Worm (Caenorhabditis elegans) whole organism, dauer: Measurements from ENCODE around the gene T13C2.3.

ENCODE experiments used
- unc-62 ChIP-seq: sonication (generic microtip); optimal IDR thresholded peaks from 2 replicates; lab custom pipeline; 2017; ENCODE audit warnings: missing biosample characterization, missing genetic modification reagents, missing genetic modification characterization

T13C2.3 gene

ce11 chrII:6788672-6789298, at the start of gene T13C2.3:
Gene T13C2.3 (plus strand): TSS chrII:6789248.
- TF ChIP-seq unc-62 (GFP tag; lab: Kevin White, UChicago) = no peak

- TF ChIP-seq unc-62 (GFP tag; lab: Kevin White, UChicago) = no peak
These were observed 47.6 kb upstream of the T13C2.3 start, which contains the start of gene exos-8 for ce11 chrII:6741428-6741827. Gene exos-8 (plus strand): TSS chrII:6741691.

DNA sequence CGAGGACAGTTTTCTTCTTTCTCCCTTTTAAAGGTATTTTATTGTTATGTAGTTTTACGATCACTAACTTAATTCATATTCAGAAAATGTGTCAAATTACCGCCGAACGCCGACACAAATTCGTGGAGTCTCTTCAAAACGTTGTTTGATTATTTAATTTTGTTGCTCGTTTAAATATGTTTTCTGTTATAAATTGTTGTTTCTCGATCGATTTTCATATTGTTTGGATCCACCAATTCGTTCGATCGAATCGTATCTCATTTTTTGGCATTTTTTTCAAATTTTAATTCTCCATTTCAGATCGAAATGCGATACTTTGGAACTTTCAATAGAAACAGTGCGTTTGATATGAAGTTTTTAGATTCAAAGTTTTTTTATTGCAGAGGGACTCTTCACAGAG, 46.4 kb upstream of the T13C2.3 start, which contains the start of gene F41G3.6:
Gene F41G3.6 (plus strand): TSS at position 301 of the 400 bp plus-strand sequence.
- no peak for TF ChIP-seq unc-62 (GFP tag; lab: Kevin White, UChicago)

- TF ChIP-seq unc-62 (GFP tag; lab: Kevin White, UChicago) = no peak
These were observed 44.4 kb upstream of the T13C2.3 start, which contains the start of gene ins-15 for ce11 chrII:6744648-6745047. Gene ins-15 (minus strand): TSS chrII:6744748.

DNA sequence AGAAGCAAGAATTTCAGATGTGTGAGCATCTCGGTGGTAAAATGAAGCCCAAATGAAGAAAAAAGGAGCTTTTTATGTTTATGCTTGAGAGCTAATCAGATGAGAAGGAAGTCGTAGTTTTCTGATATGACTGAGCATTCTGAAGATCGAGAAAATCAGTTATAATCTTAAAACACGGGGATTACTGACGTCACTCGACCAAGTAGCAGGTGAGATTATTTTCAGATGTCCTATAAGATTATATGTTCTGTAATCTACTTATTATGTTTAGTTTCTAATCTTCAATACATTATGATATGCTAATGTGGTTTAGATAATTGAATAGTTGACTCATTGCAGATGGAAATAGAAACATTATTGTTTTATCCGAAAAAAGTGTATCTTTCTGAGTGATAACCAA, 43.3 kb upstream of the T13C2.3 start, which contains the start of gene ins-14:
Gene ins-14 (minus strand): TSS at position 32 of the 400 bp plus-strand sequence.
- TF ChIP-seq unc-62 (GFP tag; lab: Kevin White, UChicago) = no peak

DNA sequence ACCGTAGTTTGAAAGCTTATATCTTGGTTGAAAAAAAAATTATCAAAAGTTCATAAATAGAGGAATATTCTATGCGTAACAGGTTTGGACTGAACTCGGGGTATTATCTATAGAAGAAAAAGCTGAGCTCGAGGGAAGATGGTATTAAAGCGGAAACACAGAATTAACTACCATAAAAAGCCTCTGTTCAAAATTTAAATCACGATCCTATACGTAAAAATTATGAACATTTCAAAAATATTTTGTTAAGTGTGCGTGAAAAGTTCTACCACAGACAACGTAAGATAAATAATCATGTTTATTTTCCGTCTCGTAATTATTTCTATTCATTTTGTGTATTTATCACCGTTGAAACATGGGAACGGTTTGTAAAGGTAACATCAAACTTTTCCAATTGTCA, 42.6 kb upstream of the T13C2.3 start, which contains the start of gene F41G3.5:
Gene F41G3.5 (plus strand): TSS at position 301 of the 400 bp plus-strand sequence.
- TF ChIP-seq unc-62 (GFP tag; lab: Kevin White, UChicago) = no peak

DNA sequence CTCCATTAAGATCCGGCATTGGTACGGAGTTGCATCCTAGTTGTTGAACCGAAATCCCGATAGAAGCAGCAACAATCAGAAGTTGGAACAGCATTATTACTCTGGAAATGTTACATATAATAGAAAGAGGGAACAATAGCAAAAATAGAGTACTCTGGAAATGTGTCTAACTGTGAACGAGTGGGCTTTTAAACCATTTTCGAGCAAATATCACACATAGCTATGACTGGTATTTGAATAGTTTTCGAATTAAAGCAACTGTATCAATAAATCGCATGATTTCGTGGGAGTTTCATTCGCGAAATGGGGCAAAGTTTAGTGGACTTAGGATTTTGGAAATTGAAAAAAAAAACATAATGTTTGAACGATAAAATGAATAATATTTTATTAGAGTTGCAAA, 39.6 kb upstream of the T13C2.3 start, which contains the start of gene F41G3.10:
Gene F41G3.10 (minus strand): TSS at position 101 of the 400 bp plus-strand sequence.
- TF ChIP-seq unc-62 (GFP tag; lab: Kevin White, UChicago) = no peak

DNA sequence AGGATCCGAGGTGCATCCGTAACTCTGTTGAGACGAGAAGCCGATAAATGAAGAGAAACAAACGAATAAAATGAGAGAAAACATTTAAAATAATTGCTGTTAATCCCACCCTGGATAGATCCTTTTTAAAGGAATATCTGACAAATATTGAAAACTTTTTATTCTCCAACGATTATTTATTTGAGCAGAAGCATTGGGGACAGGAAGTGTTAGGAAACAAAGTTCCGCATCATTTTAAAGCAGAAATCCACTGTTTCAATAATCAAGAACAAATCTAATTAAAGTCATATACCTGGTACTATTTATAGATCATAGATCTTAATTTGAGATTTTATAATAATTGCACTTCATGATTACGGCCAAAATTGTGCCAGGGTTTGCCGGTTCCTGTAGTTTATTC, 38.1 kb upstream of the T13C2.3 start, which contains the start of gene F41G3.20:
Gene F41G3.20 (minus strand): TSS at position 101 of the 400 bp plus-strand sequence.
- no peak for TF ChIP-seq unc-62 (GFP tag; lab: Kevin White, UChicago)

ce11 chrII:6752027-6752426, 37.0 kb upstream of the T13C2.3 start, which contains the start of gene F41G3.19:
Gene F41G3.19 (minus strand): TSS chrII:6752127.
- TF ChIP-seq unc-62 (GFP tag; lab: Kevin White, UChicago) = no peak

- TF ChIP-seq unc-62 (GFP tag; lab: Kevin White, UChicago) = no peak
These were observed 36.2 kb upstream of the T13C2.3 start, which contains the start of gene F41G3.21 for ce11 chrII:6752850-6753249. Gene F41G3.21 (minus strand): TSS chrII:6752950.

DNA sequence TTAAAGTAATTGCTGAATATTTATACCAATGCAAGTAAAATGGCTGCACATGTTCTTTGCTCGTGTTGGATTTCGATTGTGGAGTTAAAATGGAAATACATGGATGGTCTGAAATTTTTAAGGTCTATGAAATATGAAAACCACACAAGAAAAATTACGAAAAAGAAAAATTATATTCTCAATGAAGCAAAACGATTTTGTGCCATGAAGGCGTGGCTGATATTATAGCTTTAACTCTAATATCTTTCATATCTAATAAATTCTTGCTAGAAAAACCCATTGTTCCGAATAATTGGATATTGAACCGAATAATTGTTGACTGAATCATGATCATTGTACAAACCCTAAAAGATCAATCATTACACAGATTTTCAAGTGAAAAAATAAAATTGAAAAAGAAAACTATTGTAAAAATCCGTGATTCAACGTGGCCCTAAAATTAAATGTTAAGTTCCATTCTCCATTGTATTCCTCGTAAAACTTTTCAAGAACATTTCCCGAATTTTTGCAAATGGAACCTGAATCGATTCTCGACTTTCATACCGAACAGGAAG, 34.3 kb upstream of the T13C2.3 start, which contains the start of the genes srx-95 and fis-1:
Gene srx-95 (minus strand): TSS at position 101 of the 554 bp plus-strand sequence.
Gene fis-1 (plus strand): TSS at position 504 of the 554 bp plus-strand sequence.
- no peak for TF ChIP-seq unc-62 (GFP tag; lab: Kevin White, UChicago)

ce11 chrII:6756232-6756631, 32.8 kb upstream of the T13C2.3 start, which contains the start of gene F41G3.3:
Gene F41G3.3 (plus strand): TSS chrII:6756532.
- no peak for TF ChIP-seq unc-62 (GFP tag; lab: Kevin White, UChicago)

DNA sequence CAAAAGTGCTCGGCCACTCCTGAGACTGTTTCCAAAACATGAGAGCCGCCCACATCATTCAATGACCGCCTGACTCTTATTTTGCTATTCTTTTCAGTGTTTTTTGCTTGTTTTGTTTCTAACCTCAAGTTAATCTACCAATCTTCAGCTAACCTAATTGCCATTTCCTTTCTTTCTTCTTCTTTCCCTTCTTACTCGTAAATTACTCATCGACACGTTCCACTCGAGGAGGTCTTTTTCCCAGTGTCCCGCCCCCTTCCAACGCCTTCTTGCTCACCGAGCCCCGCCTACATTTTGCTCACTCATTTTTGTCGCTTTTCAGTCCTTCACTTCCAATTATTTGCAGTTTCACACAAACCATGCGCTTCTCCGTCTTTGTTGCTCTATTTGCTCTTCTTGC, 24.3 kb upstream of the T13C2.3 start, which contains the start of gene nlp-50:
Gene nlp-50 (plus strand): TSS at position 301 of the 400 bp plus-strand sequence.
- no peak for TF ChIP-seq unc-62 (GFP tag; lab: Kevin White, UChicago)

DNA sequence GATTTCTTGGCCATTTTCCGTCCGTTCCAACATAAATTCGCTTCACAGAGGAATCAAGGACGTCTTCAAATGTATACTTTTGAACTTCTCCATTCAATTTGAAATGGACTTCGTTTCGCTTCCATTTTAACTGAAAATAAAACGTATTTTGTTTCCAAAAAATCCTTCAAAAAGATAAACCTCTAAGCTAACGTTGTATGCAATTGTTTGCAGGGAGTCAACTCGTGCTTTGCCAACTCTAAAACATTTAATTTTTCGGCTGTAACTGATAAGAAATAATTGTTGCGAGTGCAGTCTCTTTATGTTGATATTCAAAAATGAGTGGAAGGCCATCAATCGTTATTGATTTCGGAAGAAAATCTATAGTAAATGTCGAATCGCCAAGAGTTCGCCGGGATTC, 21.0 kb upstream of the T13C2.3 start, which contains the start of gene F41G3.18:
Gene F41G3.18 (plus strand): TSS at position 301 of the 400 bp plus-strand sequence.
- TF ChIP-seq unc-62 (GFP tag; lab: Kevin White, UChicago) = no peak

DNA sequence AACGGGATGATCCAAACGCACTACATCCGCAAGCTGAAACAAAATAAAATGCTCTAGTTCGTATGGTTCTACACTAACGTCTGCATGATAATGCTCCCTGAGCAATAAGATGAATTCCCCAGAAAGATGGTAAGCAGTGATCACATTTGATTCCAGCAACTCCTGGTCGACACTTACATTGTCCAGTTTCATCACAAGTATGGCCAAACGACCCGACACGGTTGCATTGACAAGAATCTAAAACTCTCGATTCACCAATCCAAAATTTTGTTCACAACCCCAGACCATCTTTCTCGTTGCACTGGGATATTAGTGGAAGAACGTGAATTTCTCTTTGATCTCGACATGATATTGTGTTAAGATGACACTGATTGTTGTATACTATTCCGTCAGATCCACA, 19.0 kb upstream of the T13C2.3 start:
- no peak for TF ChIP-seq unc-62 (GFP tag; lab: Kevin White, UChicago)

DNA sequence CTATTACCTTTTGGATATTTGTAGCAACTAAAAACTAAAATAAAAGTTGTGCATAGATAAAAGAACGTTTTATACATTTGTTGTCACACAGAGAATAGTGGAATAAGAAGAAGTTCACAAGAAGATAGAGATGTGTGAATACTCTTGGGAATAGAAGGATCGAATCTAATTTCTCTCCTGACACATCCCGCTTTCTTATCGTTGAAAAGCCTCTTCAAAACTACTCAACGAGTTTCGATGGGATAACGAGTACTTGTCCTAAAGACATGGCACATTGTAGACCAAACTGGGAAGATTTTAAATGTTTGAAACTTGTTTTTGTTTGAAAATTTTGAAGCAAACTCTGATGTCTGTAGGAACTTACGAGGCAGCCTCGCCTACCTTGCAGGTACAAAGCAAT, 16.6 kb upstream of the T13C2.3 start:
- no peak for TF ChIP-seq unc-62 (GFP tag; lab: Kevin White, UChicago)
